Fruit fly (Drosophila melanogaster): ENCODE results near the gene CG43084.

Gene CG43084

DNA sequence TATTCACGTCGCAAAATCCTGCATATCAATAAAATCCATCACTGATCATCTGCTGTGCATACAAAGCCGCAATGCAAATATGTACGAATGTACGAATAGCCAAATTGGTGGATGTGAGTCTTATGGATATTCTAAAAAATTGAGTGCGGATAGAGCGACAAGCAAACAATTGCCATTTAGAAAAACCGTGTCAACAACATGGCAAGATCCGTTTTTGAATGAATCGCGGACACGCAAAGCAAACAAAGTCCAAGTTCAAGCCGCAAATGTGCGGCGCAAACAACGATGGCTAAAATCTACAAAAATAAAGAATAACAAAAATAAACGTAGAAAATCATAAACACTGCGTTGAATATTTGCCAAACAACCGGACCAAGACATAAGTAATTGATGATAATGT lies 38.9 kb downstream of the CG43084 start (continued):
- TF ChIP-seq CG1233 (GFP tag; optimal IDR thresholded peaks at IDR 0.05) (no peak), al (GFP tag; IDR thresholded peaks at IDR 0.05) (no peak), Med (GFP tag) (peak; percentile 83), CG18599 (GFP tag; optimal IDR thresholded peaks at IDR 0.05) (peak; percentile 1), Rfx (GFP tag; IDR thresholded peaks at IDR 0.05) (peak; percentile 7; the same call in 1 of the 2 replicates), cas (GFP tag; IDR thresholded peaks at IDR 0.05) (no peak), ara (GFP tag; IDR thresholded peaks at IDR 0.05) (no peak), Spps (tag; optimal IDR thresholded peaks at IDR 0.05) (no peak), Fer3 (tag; optimal IDR thresholded peaks at IDR 0.05) (peak; percentile 17), Doc2 (GFP tag; IDR thresholded peaks at IDR 0.05) (no peak), zf30C (GFP tag; optimal IDR thresholded peaks at IDR 0.05) (no peak), Elba2 (GFP tag; optimal IDR thresholded peaks at IDR 0.05) (no peak), Hmr (GFP tag; optimal IDR thresholded peaks at IDR 0.05) (peak; percentile 37), CG30431 (GFP tag; optimal IDR thresholded peaks at IDR 0.05) (no peak), CG9932 (GFP tag; IDR thresholded peaks at IDR 0.05) (peak; percentile 31; the same call in 1 of the 2 replicates), Hr39 (optimal IDR thresholded peaks at IDR 0.05) (no peak), dpn (GFP tag; optimal IDR thresholded peaks at IDR 0.05) (peak in 1 of 2 experiments; percentile 7), CG7556 (GFP tag; optimal IDR thresholded peaks at IDR 0.05) (no peak), Lim3 (GFP tag; IDR thresholded peaks at IDR 0.05) (no peak), Sox102F (GFP tag; optimal IDR thresholded peaks at IDR 0.05) (no peak), pfk (GFP tag; optimal IDR thresholded peaks at IDR 0.05) (no peak), lov (optimal IDR thresholded peaks at IDR 0.05) (no peak), lov (GFP tag; IDR thresholded peaks at IDR 0.05) (0 out of 3 replicates have a peak, but pooled peaks have one; percentile 47), exex (tag; optimal IDR thresholded peaks at IDR 0.05) (no peak), CG11398 (GFP tag; optimal IDR thresholded peaks at IDR 0.05) (no peak), ci (GFP tag; IDR thresholded peaks at IDR 0.05) (peak; percentile 32; the same call in 1 of the 3 replicates), CG15073 (GFP tag; optimal IDR thresholded peaks at IDR 0.05) (no peak), CG18262 (tag; optimal IDR thresholded peaks at IDR 0.05) (no peak), Atf6 (GFP tag; IDR thresholded peaks at IDR 0.05) (peak; percentile 40; the same call in 1 of the 2 replicates), sima (GFP tag; optimal IDR thresholded peaks at IDR 0.05) (no peak), fd102C (GFP tag; optimal IDR thresholded peaks at IDR 0.05) (peak; percentile 50), CG13296 (GFP tag; optimal IDR thresholded peaks at IDR 0.05) (peak; percentile 54), CG8388 (GFP tag; optimal IDR thresholded peaks at IDR 0.05) (no peak), HLH3B (GFP tag; IDR thresholded peaks at IDR 0.05) (0 out of 2 replicates have a peak, but pooled peaks have one; percentile 11), CG2120 (GFP tag; optimal IDR thresholded peaks at IDR 0.05) (peak; percentile 22), chinmo (GFP tag; IDR thresholded peaks at IDR 0.05; ENCODE audit: partially characterized antibody) (no peak), nom (GFP tag; optimal IDR thresholded peaks at IDR 0.05) (no peak), bab2 (GFP tag; optimal IDR thresholded peaks at IDR 0.05) (peak; percentile 9), HmgZ (tag; optimal IDR thresholded peaks at IDR 0.05) (no peak), CG17359 (tag; optimal IDR thresholded peaks at IDR 0.05) (no peak), dysf (GFP tag; IDR thresholded peaks at IDR 0.05) (peak; percentile 27; the same call in 1 of the 3 replicates), CG10209 (GFP tag; optimal IDR thresholded peaks at IDR 0.05) (peak; percentile 35), CG17385 (GFP tag; optimal IDR thresholded peaks at IDR 0.05) (peak; percentile 18), unc-4 (GFP tag; IDR thresholded peaks at IDR 0.05; ENCODE audit: partially characterized antibody) (no peak), Camta (GFP tag; optimal IDR thresholded peaks at IDR 0.05) (peak; percentile 1), CG10654 (GFP tag; optimal IDR thresholded peaks at IDR 0.05) (no peak), wek (GFP tag; optimal IDR thresholded peaks at IDR 0.05) (no peak), Hey (tag; optimal IDR thresholded peaks at IDR 0.05) (no peak), CG15514 (GFP tag; optimal IDR thresholded peaks at IDR 0.05) (peak; percentile 20), fd64A (GFP tag; optimal IDR thresholded peaks at IDR 0.05) (no peak), Trl (optimal IDR thresholded peaks at IDR 0.05) (no peak), Trl (GFP tag; optimal IDR thresholded peaks at IDR 0.05) (peak; percentile 13)

All from whole organism, embryonic.